Fruit fly (Drosophila melanogaster): Measurements from ENCODE around the gene CG34404.

The CG34404 gene

dm6 chr3R:15371833-15372232 is 4.4 kb upstream of the CG34404 start, which contains the start of the genes Ccm3 and CG6136 (continued):
- peak; percentile 4 for TF ChIP-seq nerfin-1 (tag; optimal IDR thresholded peaks at IDR 0.05)
- TF ChIP-seq Opbp (GFP tag; IDR thresholded peaks at IDR 0.05; ENCODE audit: partially characterized antibody) = peak; percentile 93
- no peak for TF ChIP-seq CoRest (tag; optimal IDR thresholded peaks at IDR 0.05)
- TF ChIP-seq CrebB (tag; optimal IDR thresholded peaks at IDR 0.05) = peak; percentile 21
- peak; percentile 95 for TF ChIP-seq ato (GFP tag; IDR thresholded peaks at IDR 0.05; ENCODE audit: partially characterized antibody)
- TF ChIP-seq CG7928 (GFP tag; optimal IDR thresholded peaks at IDR 0.05) = peak; percentile 27
- TF ChIP-seq p53 (GFP tag; optimal IDR thresholded peaks at IDR 0.05) = peak; percentile 19
- peak; percentile 91 for TF ChIP-seq vvl (GFP tag; IDR thresholded peaks at IDR 0.05)
- TF ChIP-seq row (GFP tag; IDR thresholded peaks at IDR 0.05) = peak; percentile 17; the same call in 1 of the 3 replicates
- no peak for TF ChIP-seq CG3726 (GFP tag; IDR thresholded peaks at IDR 0.05)
- no peak for TF ChIP-seq kah (GFP tag; optimal IDR thresholded peaks at IDR 0.05)
- no peak for TF ChIP-seq CG6254 (GFP tag; optimal IDR thresholded peaks at IDR 0.05)
- no peak for TF ChIP-seq Ssrp (tag; optimal IDR thresholded peaks at IDR 0.05)
- peak; percentile 52 for TF ChIP-seq CG17186 (GFP tag; optimal IDR thresholded peaks at IDR 0.05)
- TF ChIP-seq CG4617 (GFP tag; optimal IDR thresholded peaks at IDR 0.05; ENCODE audit: borderline replicate concordance) = peak; percentile 88
- TF ChIP-seq trem (tag; optimal IDR thresholded peaks at IDR 0.05) = peak; percentile 53
- peak; percentile 95 for TF ChIP-seq bbx (GFP tag; IDR thresholded peaks at IDR 0.05; ENCODE audit: partially characterized antibody)
- peak; percentile 28 for TF ChIP-seq bcd (GFP tag; optimal IDR thresholded peaks at IDR 0.05)
- TF ChIP-seq cas (GFP tag; IDR thresholded peaks at IDR 0.05) = no peak
- peak; percentile 94 for TF ChIP-seq Med (GFP tag)
- TF ChIP-seq crp (GFP tag; optimal IDR thresholded peaks at IDR 0.05) = peak; percentile 56 to 93
- TF ChIP-seq ci (GFP tag; IDR thresholded peaks at IDR 0.05) = peak; percentile 64; the same call in 2 of the 3 replicates
- TF ChIP-seq CG12104 (GFP tag; optimal IDR thresholded peaks at IDR 0.05) = peak; percentile 6
- peak; percentile 20 for TF ChIP-seq Dad (GFP tag; optimal IDR thresholded peaks at IDR 0.05)
- peak; percentile 2 for TF ChIP-seq jumu (GFP tag; optimal IDR thresholded peaks at IDR 0.05)
- peak; percentile 64 for TF ChIP-seq Hr39 (optimal IDR thresholded peaks at IDR 0.05)
- no peak for TF ChIP-seq ash1 (GFP tag; optimal IDR thresholded peaks at IDR 0.05)
- peak; percentile 68 for TF ChIP-seq B-H2 (GFP tag; optimal IDR thresholded peaks at IDR 0.05)
- peak; percentile 56; the same call in 1 of the 2 replicates for TF ChIP-seq slbo (GFP tag; IDR thresholded peaks at IDR 0.05)
- no peak for TF ChIP-seq kni (GFP tag; optimal IDR thresholded peaks at IDR 0.05)
- TF ChIP-seq CG10209 (GFP tag; optimal IDR thresholded peaks at IDR 0.05) = no peak
- TF ChIP-seq CG6791 (GFP tag; IDR thresholded peaks at IDR 0.05; ENCODE audit: partially characterized antibody) = peak; percentile 93
- TF ChIP-seq CG17802 (tag; optimal IDR thresholded peaks at IDR 0.05) = no peak
- no peak for TF ChIP-seq emc (GFP tag; optimal IDR thresholded peaks at IDR 0.05)
- peak; percentile 36 for TF ChIP-seq vfl (GFP tag; optimal IDR thresholded peaks at IDR 0.05)
- TF ChIP-seq Elba2 (GFP tag; optimal IDR thresholded peaks at IDR 0.05) = peak; percentile 35
- TF ChIP-seq CG6683 (GFP tag; optimal IDR thresholded peaks at IDR 0.05) = peak; percentile 26
- peak; percentile 17 for TF ChIP-seq chn (GFP tag; optimal IDR thresholded peaks at IDR 0.05)
- TF ChIP-seq odd (GFP tag; optimal IDR thresholded peaks at IDR 0.05) = peak; percentile 13
- TF ChIP-seq Six4 (GFP tag; optimal IDR thresholded peaks at IDR 0.05) = no peak
- no peak for TF ChIP-seq CG12744 (GFP tag; optimal IDR thresholded peaks at IDR 0.05)
- peak; percentile 95 for TF ChIP-seq CG13287 (GFP tag; IDR thresholded peaks at IDR 0.05; ENCODE audit: partially characterized antibody)
- peak; percentile 83 for TF ChIP-seq CG7963 (GFP tag; IDR thresholded peaks at IDR 0.05; ENCODE audit: partially characterized antibody)
- TF ChIP-seq nmo (GFP tag; optimal IDR thresholded peaks at IDR 0.05) = peak; percentile 43
- TF ChIP-seq sisA (GFP tag; IDR thresholded peaks at IDR 0.05) = 0 out of 2 replicates have a peak, but pooled peaks have one; percentile 12
- peak; percentile 70; the same call in 2 of the 3 replicates for TF ChIP-seq zfh1 (GFP tag; IDR thresholded peaks at IDR 0.05)
- peak; percentile 75 for TF ChIP-seq CG10321 (GFP tag; IDR thresholded peaks at IDR 0.05)
- TF ChIP-seq CG7786 (GFP tag; optimal IDR thresholded peaks at IDR 0.05) = peak; percentile 62
- TF ChIP-seq Hmr (GFP tag; optimal IDR thresholded peaks at IDR 0.05) = peak; percentile 69
- TF ChIP-seq Gug (GFP tag; IDR thresholded peaks at IDR 0.05) = no peak
